Worm (Caenorhabditis elegans) whole organism, L4/young adult: ENCODE data around the gene T08B6.4.

ENCODE experiments used
- W03F9.2 ChIP-seq: fragments of 150-350 bp; optimal IDR thresholded peaks from 2 replicates; lab custom pipeline; 2014; ENCODE audit warnings: missing biosample characterization, missing genetic modification characterization
- dao-5 ChIP-seq: sonication (generic microtip); optimal IDR thresholded peaks from 2 replicates; lab custom pipeline; 2016; ENCODE audit warnings: missing genotype, missing genetic modification characterization, moderate library complexity, missing compliant biosample characterization
- him-1 ChIP-seq: sonication (generic microtip); optimal IDR thresholded peaks from 2 replicates; lab custom pipeline; 2016; ENCODE audit warnings: missing genotype, missing genetic modification reagents, missing genetic modification characterization, missing compliant biosample characterization

The T08B6.4 gene

DNA sequence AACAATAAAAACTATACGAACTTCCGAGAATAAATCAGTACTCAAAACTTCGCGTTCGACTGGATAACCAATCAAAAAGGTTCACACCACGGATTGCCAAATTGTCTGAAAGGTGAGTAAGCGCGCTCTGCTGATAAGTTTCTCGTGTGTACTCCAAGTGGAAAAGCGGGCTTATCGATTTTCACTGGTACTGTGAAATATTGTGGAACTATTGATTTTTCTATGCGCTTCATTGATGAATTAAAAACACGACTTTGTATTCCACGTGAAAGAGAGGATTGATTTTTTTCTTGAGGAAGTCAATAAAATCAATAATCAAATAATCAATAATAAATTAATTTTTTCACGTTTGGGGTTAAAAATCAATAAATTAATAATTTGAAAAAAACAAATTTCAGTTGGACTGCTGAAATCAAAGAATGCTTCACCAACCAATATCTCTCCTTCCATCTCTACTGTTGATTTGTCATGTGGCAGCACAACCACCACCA is at the start of gene T08B6.4:
TSS of gene T08B6.4 (plus strand) at position 51 of the 491 bp plus-strand sequence.
- no peak for TF ChIP-seq him-1 (tag; lab: Kevin White, UChicago)
- no peak for TF ChIP-seq dao-5 (tag; lab: Kevin White, UChicago)
- no peak for TF ChIP-seq W03F9.2

DNA sequence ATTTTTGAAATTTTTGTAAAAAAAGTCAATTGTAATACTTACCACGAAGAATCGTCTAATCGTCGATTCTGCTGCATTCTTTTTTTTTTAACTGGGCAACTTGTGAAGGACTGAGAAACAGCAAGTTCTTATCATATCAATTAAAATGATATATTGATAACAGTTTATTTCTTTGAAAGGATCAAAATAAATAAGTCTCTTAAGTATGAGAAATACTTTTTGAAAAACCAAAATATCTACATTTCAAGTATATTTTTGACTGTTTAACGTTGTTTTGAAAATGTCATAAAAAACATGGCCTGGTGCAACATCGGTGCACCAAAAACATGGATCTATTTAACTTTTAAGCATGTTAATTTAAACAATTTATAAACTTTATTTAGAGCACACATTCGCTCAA is 49.3 kb upstream of the T08B6.4 start, which contains the start of gene Y17G9A.2:
TSS of gene Y17G9A.2 (minus strand) at position 101 of the 400 bp plus-strand sequence.
- no peak for TF ChIP-seq him-1 (tag; lab: Kevin White, UChicago)
- TF ChIP-seq dao-5 (tag; lab: Kevin White, UChicago) = no peak
- TF ChIP-seq W03F9.2 = no peak

DNA sequence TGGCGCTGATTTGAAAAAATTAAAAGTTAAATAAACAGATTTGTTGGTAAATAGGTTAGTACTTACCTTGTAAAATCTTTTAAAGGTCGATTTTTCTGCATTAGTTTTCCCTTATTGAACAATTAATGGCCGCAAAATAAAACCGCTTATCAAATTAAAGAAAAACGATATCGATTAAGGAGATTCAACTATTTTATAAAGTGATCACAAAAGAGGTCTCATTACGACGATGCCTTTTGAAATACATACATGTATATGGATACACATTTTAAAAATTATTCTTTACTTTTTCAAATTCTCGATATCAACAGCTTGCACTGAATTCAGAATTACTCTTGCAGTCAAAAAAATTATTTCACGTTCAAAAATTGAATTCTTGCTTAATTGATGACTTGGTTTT is 46.9 kb upstream of the T08B6.4 start, which contains the start of gene Y17G9A.3:
TSS of gene Y17G9A.3 (minus strand) at position 101 of the 400 bp plus-strand sequence.
- TF ChIP-seq dao-5 (tag; lab: Kevin White, UChicago) (no peak), him-1 (tag; lab: Kevin White, UChicago) (no peak), W03F9.2 (no peak)

DNA sequence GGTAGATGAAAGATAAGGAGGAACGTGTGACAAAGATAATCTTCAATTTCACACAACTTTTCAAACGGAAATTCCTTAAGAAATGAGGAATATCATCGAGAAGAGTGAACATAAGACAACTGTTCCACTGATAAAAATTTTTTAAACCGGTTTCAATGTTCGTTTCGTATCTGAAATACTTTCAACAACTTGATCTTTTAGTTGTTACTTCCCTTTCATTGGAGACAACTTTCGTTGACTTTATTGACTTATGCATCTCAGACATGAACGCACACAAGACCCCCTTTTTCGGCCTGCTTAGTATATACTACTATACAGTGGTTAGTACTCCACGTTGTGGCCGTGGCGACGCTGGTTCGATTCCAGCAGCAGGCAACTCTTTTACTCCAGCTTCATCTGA is 44.0 kb upstream of the T08B6.4 start, which contains the start of the genes Y17G9A.4 and str-173:
TSS of gene Y17G9A.4 (minus strand) at position 101 of the 400 bp plus-strand sequence.
TSS of gene str-173 (plus strand) at position 325 of the 400 bp plus-strand sequence.
- no peak for TF ChIP-seq him-1 (tag; lab: Kevin White, UChicago)
- no peak for TF ChIP-seq dao-5 (tag; lab: Kevin White, UChicago)
- no peak for TF ChIP-seq W03F9.2

DNA sequence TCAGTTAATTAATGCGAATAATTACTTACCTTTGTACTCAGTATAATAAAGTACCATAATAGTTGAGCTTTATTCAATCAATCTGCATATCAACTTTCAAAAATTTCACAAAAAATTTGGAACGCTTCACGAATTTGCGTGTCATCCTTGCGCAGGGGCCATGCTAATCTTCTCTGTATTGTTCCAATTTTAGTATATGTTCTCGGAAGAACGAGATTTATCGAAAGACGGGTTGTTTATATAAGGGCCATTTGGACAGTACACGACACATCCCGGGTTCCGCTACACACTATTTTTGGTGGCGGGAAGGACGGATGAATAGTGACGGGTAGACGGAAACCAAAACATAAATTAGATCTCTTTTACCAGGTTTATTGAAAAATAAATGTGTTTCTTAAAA is 41.0 kb upstream of the T08B6.4 start:
- TF ChIP-seq W03F9.2 = no peak
- TF ChIP-seq him-1 (tag; lab: Kevin White, UChicago) = no peak
- no peak for TF ChIP-seq dao-5 (tag; lab: Kevin White, UChicago)

DNA sequence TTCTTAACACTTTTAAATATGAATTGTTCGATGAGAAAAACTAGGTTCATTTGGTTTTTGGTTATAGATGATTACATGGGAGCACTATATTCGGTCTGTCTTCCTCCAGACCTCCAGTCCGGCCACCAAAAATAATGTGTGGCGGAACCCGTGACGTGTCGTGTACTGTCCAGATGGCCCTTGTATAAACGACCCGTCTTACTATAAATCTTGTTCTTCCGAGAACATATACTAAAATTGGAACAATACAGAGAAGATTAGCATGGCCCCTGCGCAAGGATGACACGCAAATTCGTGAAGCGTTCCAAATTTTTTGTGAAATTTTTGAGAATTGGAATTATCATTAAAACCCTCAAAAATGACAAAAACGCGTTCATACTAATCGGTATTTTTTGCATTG is 38.9 kb upstream of the T08B6.4 start:
- no peak for TF ChIP-seq him-1 (tag; lab: Kevin White, UChicago)
- TF ChIP-seq W03F9.2 = no peak

DNA sequence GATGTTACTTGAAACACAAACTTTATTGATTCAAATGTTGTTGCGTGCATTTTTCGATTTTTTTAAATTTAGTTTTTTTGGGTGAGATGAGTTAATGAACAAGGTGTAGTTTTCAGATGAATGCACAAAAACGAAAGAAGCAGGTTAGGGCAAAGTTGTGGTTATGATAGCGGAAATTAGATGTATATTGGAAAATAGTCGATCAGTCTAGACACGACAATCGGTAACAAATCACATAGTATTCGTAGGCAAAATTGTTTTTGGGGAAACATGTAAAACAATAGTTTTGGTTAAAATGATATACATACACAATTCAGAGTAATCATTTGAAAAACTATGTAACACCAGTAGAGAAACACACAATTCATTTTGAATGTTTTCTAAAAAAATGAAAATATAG is 37.9 kb upstream of the T08B6.4 start, which contains the start of gene str-172:
TSS of gene str-172 (minus strand) at position 101 of the 400 bp plus-strand sequence.
- TF ChIP-seq dao-5 (tag; lab: Kevin White, UChicago) (no peak), him-1 (tag; lab: Kevin White, UChicago) (no peak)

DNA sequence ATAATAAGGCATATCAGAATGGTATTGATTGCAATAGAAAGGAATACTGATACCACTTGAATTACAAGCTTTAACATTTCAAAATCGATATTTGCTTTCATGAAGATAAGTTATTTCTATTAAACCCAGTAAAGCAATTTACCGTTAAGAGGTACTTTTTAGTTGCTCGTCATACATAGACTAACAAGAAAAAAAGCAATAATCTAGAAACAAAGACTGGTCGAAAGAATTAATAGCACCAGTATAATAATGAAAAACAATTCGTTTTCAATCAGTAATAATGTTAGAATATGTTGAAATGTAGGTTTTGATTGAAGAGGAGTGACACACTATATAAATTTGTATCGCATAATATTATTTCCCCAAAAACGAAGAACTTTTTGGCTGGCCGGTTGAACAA is 34.9 kb upstream of the T08B6.4 start, which contains the start of gene str-175:
TSS of gene str-175 (minus strand) at position 101 of the 400 bp plus-strand sequence.
- TF ChIP-seq dao-5 (tag; lab: Kevin White, UChicago) = no peak
- TF ChIP-seq him-1 (tag; lab: Kevin White, UChicago) = no peak
- TF ChIP-seq W03F9.2 = no peak

DNA sequence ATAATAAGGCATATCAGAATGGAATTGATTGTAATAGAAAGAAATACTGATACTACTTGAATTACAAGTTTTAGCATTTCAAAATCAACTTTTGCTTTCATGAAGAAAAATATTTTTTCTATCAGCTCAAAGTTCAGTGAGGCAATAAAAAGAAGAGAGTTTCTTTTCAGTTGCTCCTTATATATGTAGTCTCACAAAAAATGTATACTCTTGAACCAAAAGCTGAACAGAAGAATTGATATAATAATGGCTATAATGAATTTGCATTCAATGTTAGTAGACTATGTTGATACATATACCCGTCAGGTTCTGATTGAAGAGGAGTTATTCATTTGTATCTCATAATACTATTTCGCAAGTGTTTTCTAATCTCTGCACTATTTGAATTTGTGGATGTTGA is 30.9 kb upstream of the T08B6.4 start, which contains the start of gene str-174:
TSS of gene str-174 (minus strand) at position 101 of the 400 bp plus-strand sequence.
- TF ChIP-seq W03F9.2 (no peak), dao-5 (tag; lab: Kevin White, UChicago) (no peak), him-1 (tag; lab: Kevin White, UChicago) (no peak)

DNA sequence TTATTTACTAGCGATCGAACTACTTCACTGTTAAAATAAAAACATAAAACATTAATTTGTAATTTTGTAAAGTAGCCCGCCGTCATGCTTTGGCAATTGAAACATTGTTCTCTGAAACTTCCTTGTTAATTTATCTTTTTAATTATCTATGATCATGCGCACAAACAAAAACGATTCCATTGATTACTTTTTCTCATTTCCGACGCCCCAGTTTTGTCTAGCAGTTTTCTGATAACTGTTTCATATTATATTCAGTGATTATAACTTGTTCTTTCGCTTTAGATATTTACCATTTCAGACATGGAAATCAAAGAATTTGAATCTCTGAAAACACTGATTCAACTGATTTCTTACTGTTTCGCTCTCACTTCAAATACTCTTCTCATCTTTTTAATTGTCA is 28.4 kb upstream of the T08B6.4 start, which contains the start of gene str-170:
TSS of gene str-170 (plus strand) at position 301 of the 400 bp plus-strand sequence.
- TF ChIP-seq him-1 (tag; lab: Kevin White, UChicago) (no peak), dao-5 (tag; lab: Kevin White, UChicago) (no peak), W03F9.2 (no peak)

DNA sequence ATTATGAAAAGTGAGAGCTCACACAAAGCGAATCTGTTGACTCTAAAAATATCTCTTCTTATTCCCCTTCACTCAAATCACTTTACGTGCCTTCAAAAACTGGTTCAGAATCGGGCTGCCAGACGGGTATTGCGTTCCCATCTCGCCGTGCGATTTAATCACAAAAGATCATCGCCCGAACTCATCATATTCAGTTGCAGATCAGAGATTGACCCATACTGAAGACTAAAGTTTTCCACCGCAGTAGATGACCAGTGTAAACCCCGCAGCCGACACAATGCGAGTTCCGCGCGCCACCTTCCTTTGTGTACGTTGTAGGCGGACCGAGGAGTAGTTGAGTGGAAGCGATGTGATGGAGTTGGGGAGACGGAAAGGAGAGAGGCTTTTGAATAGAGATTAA is 24.9 kb upstream of the T08B6.4 start:
- TF ChIP-seq dao-5 (tag; lab: Kevin White, UChicago) (no peak), W03F9.2 (peak; percentile 6)

DNA sequence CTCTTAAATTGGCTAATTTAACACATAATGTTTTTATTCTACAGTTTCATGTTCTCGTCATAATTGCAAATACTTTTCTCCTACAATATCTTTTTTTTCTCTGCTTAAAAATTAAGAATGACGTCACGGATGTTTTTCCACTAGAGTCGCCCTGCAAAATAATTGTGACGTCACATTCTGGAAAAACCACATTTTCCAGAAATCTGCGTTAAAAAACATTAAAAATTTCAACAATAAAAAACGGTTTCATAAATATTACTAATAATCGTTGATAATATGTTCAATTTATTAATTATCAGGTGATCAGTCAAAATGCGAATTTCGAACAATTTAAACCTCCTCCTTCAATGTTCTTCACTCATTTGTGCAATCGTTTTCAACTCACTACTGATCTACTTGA is 21.5 kb upstream of the T08B6.4 start, which contains the start of gene str-166:
TSS of gene str-166 (plus strand) at position 301 of the 400 bp plus-strand sequence.
- TF ChIP-seq him-1 (tag; lab: Kevin White, UChicago) (no peak), W03F9.2 (no peak), dao-5 (tag; lab: Kevin White, UChicago) (no peak)

DNA sequence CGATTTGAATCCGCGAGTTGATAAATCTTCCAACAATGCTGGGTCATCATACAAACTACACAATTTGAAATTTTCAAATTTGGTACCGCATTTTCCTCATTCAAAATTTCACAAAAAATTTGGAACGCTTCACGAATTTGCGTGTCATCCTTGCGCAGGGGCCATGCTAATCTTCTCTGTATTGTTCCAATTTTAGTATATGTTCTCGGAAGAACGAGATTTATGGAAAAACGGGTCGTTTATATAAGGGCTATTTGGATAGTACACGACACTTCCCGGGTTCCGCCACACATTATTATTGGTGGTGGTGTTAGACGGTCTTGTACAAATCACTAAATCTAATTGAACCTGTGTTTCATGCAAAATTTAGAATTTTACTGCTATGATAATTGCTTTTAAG is 20.1 kb upstream of the T08B6.4 start:
- TF ChIP-seq dao-5 (tag; lab: Kevin White, UChicago) = no peak

DNA sequence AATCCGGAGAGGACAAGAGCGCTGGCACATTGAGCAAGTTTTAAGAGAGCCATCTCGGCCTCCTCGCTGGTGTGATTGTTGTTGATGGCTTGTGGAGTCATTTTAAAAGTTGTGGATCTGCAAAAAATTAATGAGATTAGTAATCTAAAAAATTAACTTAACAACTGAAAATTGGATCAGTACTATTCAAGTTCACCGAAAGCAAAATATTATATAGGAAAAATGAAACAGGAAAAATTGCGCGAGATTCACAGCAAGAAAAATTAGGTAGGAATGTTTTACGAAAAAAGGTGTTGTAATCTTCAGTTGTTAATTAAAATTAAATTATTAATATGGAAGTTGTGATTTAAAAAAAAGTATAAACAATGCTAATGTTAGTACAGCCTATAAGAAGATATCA is 18.2 kb upstream of the T08B6.4 start, which contains the start of gene T08B6.1:
TSS of gene T08B6.1 (minus strand) at position 101 of the 400 bp plus-strand sequence.
- no peak for TF ChIP-seq dao-5 (tag; lab: Kevin White, UChicago)
- TF ChIP-seq him-1 (tag; lab: Kevin White, UChicago) = no peak
- TF ChIP-seq W03F9.2 = no peak

DNA sequence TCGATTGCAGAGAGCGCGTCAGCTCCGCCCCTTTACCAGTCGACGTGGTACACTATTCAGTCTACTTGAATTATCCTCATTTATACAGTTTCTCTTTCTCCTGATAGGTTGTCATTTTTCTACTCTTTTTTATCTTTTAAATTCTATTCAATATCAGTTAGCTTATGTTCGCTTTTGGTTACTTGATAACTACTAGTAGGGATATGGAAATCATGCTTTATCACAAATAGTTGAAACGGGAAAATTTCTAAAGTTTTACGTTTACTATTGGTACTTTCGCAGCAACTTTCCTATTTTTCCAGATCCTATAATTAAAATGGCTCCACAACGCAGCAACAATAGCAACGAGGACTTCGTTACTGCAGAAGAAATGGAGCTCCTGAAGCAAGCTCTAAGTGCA is 15.9 kb upstream of the T08B6.4 start, which contains the start of gene sgnh-1:
TSS of gene sgnh-1 (plus strand) at position 301 of the 400 bp plus-strand sequence.
- TF ChIP-seq W03F9.2 (no peak), dao-5 (tag; lab: Kevin White, UChicago) (no peak), him-1 (tag; lab: Kevin White, UChicago) (no peak)
